Fruit fly (Drosophila melanogaster) Kc167 (cell line): ENCODE results near the gene CG31407.

Experiments
- Myc ChIP-seq: fragments of >200 bp; optimal IDR thresholded peaks from 2 replicates; lab custom pipeline; 2017; ENCODE audit warnings: missing external identifiers
- Sin3A ChIP-seq: fragments of >200 bp; optimal IDR thresholded peaks from 2 replicates; lab custom pipeline; 2018; ENCODE audit warnings: missing external identifiers
- h ChIP-seq: fragments of >200 bp; optimal IDR thresholded peaks from 3 replicates; lab custom pipeline; 2018; ENCODE audit warnings: missing external identifiers
- insv ChIP-seq: fragments of >200 bp; optimal IDR thresholded peaks from 3 replicates; lab custom pipeline; 2018; ENCODE audit warnings: missing external identifiers
- psq ChIP-seq: fragments of >200 bp; optimal IDR thresholded peaks from 2 replicates; lab custom pipeline; 2017; ENCODE audit warnings: missing external identifiers
- ttk ChIP-seq: sonication (Bioruptor generic); optimal IDR thresholded peaks from 2 replicates; lab custom pipeline; 2017; ENCODE audit warnings: missing external identifiers

The CG31407 gene

DNA sequence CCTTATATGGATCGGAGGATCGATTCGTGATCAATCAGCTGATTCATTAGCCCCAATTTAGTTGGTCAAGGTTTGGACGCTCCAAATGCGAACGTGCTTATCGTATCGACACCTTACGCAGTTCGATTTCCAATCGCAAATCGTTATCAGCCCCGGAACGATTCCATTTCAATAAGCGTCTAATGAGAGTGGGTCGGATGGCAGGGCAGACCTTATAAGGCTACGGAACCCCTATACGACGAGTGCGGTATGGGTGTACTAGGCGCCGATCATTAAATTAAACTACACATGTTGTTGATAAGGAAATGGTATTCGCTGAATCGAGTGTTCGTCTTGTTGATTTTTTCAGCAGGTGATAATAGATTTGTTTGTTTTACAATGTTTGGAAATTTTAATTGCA lies 10.8 kb upstream of the CG31407 start:
- TF ChIP-seq h (lab: Kevin White, UChicago), result no peak
- TF ChIP-seq ttk (lab: Kevin White, UChicago), result no peak
- no peak for TF ChIP-seq psq
- TF ChIP-seq insv (lab: Kevin White, UChicago), result no peak
- no peak for TF ChIP-seq Sin3A (lab: Kevin White, UChicago)

DNA sequence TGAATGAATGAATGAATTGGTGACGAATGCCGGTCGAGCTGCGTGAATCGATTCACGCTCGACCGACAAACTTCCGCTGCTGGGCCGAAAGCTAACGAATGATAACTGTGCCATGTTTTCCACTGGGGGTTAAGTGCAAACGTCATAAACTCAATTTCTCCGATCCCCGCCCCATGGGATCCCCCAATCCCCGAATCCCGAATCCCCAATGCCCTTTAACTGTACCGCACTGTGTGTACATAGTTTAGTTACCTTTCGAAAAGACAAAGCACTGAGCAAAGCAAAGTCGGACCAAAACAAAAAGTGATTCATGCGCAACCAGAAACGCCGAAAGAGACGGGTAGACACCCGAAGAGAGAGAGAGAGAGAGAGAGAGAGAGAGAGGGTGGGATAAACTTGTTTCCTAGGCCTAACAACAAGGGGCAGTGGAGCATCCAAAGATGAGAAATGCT lies 10.1 kb upstream of the CG31407 start:
- TF ChIP-seq Sin3A (lab: Kevin White, UChicago) (no peak), Myc (no peak), h (lab: Kevin White, UChicago) (no peak), insv (lab: Kevin White, UChicago) (no peak), ttk (lab: Kevin White, UChicago) (no peak), psq (no peak)

DNA sequence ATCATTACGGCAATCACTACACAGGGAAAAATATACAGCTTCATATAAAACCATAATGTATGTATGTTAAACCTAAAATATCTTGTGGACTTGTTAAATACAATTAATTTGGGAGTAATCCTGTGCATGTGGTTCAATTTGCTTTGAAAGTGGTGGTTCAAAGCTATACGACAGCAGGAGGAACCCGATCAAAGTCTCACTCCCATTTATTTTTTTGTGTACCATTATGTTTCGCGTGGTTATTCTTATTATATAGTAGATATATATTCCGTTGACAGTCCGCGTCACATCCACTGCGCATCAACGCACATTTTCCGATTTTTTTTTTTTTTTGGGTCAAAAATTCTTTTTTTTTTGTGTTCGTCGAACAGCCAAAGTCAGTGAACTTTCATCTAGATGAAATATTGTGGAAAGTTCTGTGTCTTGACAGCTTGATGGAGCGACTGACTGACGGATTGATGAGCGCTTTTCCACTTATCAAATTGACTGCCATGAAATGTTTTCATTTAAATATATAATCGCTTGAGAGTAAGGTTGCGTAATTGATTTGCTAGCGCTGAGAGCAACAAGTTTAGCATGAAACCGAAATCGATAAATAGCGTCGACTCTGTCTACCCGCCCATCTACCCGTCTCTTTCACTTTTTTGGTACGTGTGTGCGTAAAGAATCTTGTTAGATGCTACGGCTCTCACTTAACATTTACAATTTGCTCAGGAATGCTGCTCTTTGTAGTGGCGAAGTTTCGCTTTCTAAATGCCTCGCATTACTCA lies 8.2 kb upstream of the CG31407 start:
- TF ChIP-seq h (lab: Kevin White, UChicago), result no peak
- no peak for TF ChIP-seq insv (lab: Kevin White, UChicago)
- TF ChIP-seq ttk (lab: Kevin White, UChicago), result no peak
- TF ChIP-seq Myc, result no peak
- no peak for TF ChIP-seq psq
- no peak for TF ChIP-seq Sin3A (lab: Kevin White, UChicago)

DNA sequence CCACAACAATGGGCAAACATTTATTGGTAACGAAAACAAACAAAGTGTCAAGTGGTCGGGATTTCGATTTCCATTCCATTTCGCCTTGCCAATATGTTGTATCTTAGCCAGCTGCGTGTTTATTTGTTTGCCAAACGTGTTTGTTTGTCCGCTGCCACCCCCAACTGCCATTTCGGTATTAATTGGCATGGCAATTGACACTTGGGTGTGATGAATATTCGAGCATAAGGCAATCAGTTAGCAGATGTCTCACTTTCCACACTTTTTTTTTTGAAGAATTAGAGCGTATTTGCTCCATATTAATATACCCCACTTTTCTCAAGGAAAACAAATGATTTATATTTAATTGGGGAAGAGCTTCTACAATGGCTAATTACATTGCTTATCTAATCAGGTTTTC lies 6.5 kb upstream of the CG31407 start:
- TF ChIP-seq psq (no peak), ttk (lab: Kevin White, UChicago) (no peak)

DNA sequence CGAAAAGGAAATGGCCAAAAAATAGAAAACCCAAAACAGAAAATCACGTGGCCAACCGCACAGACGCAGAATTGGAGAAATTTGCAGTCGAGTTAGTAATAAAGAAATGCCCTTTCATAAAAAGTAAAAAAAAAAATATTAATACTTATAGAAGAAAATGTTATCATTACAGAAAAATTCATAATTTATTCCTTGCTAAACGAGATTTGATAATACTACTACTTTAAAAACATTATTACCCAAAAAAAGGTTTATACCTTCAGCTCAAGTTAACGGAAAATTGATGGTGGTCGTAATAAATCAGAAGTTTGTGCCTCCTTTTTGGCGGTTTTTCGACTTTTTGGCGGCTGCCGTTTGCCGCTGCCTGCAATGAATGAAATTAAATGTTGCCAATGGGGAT lies 3.4 kb upstream of the CG31407 start:
- TF ChIP-seq ttk (lab: Kevin White, UChicago) (no peak), h (lab: Kevin White, UChicago) (no peak), Myc (no peak), psq (no peak), Sin3A (lab: Kevin White, UChicago) (no peak), insv (lab: Kevin White, UChicago) (no peak)

DNA sequence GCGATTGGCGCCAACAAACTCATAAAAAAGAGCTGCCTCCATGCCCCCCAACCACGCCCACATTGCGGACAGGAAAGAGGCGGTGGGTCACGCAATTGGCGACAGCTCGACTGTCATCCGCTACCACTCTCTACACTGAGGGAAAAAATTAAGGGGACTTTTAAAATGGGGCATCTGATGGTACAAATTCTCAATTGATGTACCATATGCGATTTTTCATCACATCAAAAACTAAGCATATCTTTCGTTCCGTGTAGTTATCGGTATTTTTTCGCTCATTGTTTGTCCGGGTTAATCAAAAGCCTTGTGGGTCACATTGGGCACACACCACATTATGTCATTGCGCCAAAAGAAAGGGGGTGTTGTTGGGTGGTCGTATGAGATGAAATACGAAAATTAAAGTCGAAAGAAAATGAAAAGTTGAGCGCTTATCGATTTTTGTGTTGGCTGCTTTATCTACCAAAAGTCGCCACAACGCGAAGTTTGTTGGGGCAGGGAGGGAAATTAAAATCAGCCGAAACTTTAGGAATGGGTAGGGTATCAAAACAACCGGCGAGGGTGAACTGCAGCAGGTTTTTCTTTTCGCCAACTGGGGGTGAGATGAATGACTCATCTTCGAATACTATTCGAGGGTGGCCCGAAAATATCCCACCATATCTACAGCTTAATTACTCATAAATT lies 778 bp downstream of the CG31407 start:
- no peak for TF ChIP-seq h (lab: Kevin White, UChicago)
- TF ChIP-seq Sin3A (lab: Kevin White, UChicago), result no peak
- no peak for TF ChIP-seq psq
- TF ChIP-seq Myc, result no peak
- no peak for TF ChIP-seq insv (lab: Kevin White, UChicago)
- TF ChIP-seq ttk (lab: Kevin White, UChicago), result no peak

DNA sequence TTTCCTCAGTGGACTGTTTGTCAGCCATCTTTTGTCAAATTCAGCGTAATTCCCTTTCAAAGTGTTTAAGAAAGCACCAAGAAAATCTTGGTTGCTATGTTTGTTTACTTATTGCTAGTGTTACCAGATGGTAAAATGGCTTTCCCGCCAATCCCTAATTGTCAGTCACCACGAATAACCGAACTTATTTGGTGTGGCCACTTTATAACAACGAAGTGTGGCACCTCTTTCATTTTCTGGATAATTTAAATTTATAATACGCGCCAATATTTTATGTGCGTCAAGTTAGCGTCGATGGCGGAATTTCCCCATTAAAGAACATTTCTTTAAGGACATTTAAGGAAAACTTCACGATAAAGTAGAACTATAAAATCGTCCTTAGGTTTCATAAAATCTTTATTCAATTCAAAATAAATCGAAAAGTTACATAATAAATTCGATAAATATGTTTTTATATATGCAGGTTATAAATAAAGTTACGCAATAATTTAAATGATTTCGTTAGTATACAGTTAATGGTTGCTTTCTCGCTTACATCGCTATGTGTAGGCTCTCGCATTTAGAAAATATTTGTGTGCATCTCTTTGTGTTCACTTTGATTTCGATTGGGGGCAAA lies 23.7 kb downstream of the CG31407 start, which contains the start of gene CG5359:
CG5359 (minus strand) TSS at position 103 of the 616 bp plus-strand sequence.
- TF ChIP-seq Myc (no peak), h (lab: Kevin White, UChicago) (no peak), Sin3A (lab: Kevin White, UChicago) (no peak), insv (lab: Kevin White, UChicago) (no peak), ttk (lab: Kevin White, UChicago) (no peak), psq (no peak)

DNA sequence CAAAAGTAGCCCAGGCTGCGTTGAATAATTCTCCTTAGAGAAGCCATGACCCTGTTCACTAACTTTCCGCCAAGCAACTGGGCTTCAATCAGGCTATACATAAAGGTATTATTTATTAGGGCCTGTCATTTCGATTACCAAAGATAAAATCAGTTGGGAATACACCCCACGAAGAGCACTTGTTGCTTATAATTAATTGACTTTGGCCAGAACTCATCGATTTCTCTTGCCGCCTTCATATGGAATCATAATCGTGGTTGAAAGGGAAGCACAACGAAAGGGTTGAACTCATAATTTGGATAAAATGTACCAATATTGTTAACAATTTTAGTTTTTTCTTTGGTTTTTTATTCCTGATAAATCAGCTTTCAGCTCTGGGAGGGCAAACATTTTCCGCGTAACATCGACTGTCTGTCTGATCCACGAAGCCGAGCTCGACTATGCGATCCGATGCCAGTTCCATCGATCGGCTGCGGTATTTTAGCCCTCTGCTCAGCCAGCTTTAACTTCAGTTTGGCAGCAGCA lies 28.2 kb downstream of the CG31407 start, which contains the start of the genes Gr85a and Spn85F:
Gr85a (minus strand) TSS at position 101 of the 525 bp plus-strand sequence.
Spn85F (plus strand) TSS at position 475 of the 525 bp plus-strand sequence.
- TF ChIP-seq Myc, result no peak
- no peak for TF ChIP-seq Sin3A (lab: Kevin White, UChicago)
- TF ChIP-seq insv (lab: Kevin White, UChicago), result no peak
- no peak for TF ChIP-seq psq
- TF ChIP-seq ttk (lab: Kevin White, UChicago), result no peak
- no peak for TF ChIP-seq h (lab: Kevin White, UChicago)

DNA sequence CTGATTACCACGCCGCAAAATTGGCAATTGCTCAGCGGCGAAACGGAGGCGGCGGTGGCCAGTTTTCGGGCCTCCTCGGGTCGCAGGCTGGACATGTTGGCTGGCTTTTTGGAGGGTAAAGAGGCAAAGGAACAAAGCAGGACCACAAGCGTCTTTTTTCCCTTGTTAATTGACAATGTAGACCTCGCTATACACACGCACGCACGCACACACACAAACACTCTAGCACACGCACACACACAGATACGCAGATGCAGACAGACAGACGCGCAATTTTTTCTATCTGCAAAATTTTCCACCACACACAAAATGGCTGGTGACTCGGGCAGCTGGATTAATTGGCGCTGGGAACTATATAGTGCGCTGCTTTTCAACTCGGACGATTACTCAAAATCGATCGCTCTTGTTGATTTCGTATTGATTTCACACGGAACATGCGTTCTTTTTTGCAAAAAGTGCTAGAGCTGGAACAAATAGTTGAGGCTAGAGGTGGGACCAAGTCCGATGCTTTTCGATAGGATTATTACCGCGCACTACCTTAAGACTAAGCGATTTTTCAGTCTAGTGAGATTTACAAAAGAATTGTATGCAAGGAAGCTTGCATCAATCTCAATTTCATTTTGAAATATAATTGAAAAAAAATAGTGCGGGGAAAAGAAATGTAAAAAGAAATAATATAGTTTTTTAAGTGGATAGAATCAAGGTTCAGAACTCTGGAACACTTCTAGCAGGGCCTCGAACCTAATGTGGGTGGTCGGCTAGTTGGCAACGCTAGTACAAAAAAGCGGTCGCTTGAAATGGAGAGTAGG lies 39.2 kb downstream of the CG31407 start, which contains the start of gene Art4:
Art4 (minus strand) TSS at position 476 of the 809 bp plus-strand sequence.
- TF ChIP-seq Sin3A (lab: Kevin White, UChicago), result no peak
- TF ChIP-seq insv (lab: Kevin White, UChicago), result no peak
- TF ChIP-seq h (lab: Kevin White, UChicago), result no peak
- no peak for TF ChIP-seq psq
- no peak for TF ChIP-seq ttk (lab: Kevin White, UChicago)
- TF ChIP-seq Myc, result no peak

DNA sequence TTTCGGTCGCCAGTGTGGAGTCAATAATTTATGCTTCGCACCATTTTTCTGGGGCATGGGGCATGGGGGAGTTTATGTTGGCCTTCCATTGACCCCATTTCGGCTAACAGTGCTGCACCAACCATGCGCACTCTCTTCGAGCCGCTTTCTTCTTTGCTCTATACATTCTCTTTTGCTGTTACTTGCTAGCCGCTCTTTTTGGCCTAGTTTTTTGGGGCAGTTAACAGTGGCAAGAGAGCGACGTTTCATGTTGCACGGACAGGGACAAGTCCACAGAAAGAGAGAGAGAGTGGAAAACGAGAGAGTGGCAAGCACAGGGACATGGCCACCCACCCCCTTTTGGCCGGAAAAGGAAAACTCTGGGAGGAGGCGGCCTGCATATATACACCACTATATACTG lies 46.0 kb downstream of the CG31407 start:
- TF ChIP-seq psq, result no peak
- TF ChIP-seq insv (lab: Kevin White, UChicago), result no peak
- no peak for TF ChIP-seq Myc
- no peak for TF ChIP-seq ttk (lab: Kevin White, UChicago)
- no peak for TF ChIP-seq Sin3A (lab: Kevin White, UChicago)

DNA sequence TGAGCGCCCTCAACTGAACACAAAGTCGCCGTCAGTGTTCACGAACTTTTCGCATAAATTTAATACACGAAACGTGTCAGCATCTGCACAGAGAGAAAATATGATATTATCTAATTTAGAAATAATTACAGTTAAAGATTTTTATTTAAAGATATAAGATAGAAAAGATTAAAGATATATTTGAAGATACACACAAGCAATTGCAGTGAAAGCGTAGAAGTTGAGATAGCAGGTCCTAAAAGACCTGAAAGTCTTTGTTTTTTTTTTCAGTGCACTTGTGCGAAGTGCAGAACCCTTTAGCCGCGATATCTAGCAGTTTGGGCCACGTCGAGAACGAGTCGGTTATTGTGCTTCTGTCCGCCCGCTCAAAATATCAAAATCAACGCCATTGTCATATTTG lies 47.5 kb downstream of the CG31407 start:
- TF ChIP-seq insv (lab: Kevin White, UChicago) (no peak), psq (no peak), Myc (no peak), Sin3A (lab: Kevin White, UChicago) (no peak), ttk (lab: Kevin White, UChicago) (no peak), h (lab: Kevin White, UChicago) (no peak)
